Fruit fly (Drosophila melanogaster): ENCODE results near the gene CG4151.
A peak's percentile ranks its signal among the peaks of the same experiment; 100 is the strongest.

Gene CG4151

DNA sequence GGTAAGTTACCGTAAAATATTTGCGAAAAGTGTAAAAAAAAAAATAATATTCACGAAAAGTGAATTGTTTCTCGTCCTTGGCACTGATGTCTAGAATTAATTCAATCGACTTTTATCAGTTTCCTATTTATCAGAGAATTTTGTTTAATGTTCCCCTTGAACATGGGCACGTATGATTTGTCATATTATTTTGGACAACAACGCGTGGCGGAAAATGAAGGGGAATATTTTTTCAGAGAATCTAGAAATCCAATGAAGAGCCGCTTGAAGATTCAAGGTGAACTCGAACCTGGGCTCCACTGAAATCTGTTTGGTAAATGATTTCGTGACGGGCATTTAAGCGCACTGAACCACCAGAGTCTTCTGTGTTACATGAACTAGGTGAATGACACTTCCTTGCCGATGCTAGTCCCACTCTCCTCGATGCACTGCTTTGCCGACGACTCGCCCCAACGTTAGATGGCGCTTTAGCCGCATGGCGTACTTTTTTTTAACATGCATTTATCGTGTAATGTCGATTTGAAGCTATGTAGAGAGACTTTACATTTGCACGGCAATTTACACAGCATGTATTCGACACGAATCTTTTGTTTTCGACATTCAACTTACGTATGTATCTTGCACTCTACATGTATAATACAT is 23.1 kb downstream of the CG4151 start (continued):
- TF ChIP-seq dmrt11E (tag; optimal IDR thresholded peaks at IDR 0.05) (no peak), Jarid2 (GFP tag; optimal IDR thresholded peaks at IDR 0.05) (no peak), Six4 (GFP tag; optimal IDR thresholded peaks at IDR 0.05) (no peak), CG32532 (GFP tag; IDR thresholded peaks at IDR 0.05) (peak; percentile 43), gce (GFP tag; IDR thresholded peaks at IDR 0.05) (0 out of 3 replicates have a peak, but pooled peaks have one; percentile 4), Rfx (GFP tag; IDR thresholded peaks at IDR 0.05) (peak; percentile 55), MBD-R2 (GFP tag; IDR thresholded peaks at IDR 0.05) (peak; percentile 13; the same call in 1 of the 2 replicates), Bteb2 (GFP tag; optimal IDR thresholded peaks at IDR 0.05) (no peak), Sin3A (optimal IDR thresholded peaks at IDR 0.05) (no peak), CG7987 (GFP tag; optimal IDR thresholded peaks at IDR 0.05) (no peak), CG31365 (tag; optimal IDR thresholded peaks at IDR 0.05) (peak; percentile 97), caup (GFP tag; optimal IDR thresholded peaks at IDR 0.05; ENCODE audit: severe bottlenecking) (no peak), CG34224 (GFP tag; IDR thresholded peaks at IDR 0.05; ENCODE audit: partially characterized antibody) (peak; percentile 66; the same call in 2 of the 3 replicates), CG14860 (GFP tag; IDR thresholded peaks at IDR 0.05; ENCODE audit: partially characterized antibody) (peak; percentile 85), psq (GFP tag; optimal IDR thresholded peaks at IDR 0.05) (no peak), Awh (GFP tag; IDR thresholded peaks at IDR 0.05) (peak; percentile 20; the same call in 1 of the 2 replicates), CG34376 (GFP tag; optimal IDR thresholded peaks at IDR 0.05) (peak; percentile 98), CG6854 (GFP tag; optimal IDR thresholded peaks at IDR 0.05) (no peak), danr (GFP tag; IDR thresholded peaks at IDR 0.05) (no peak), Sox100B (GFP tag; optimal IDR thresholded peaks at IDR 0.05) (no peak), Hand (GFP tag; optimal IDR thresholded peaks at IDR 0.05) (no peak), Bgb (GFP tag; IDR thresholded peaks at IDR 0.05; ENCODE audit: partially characterized antibody) (peak; percentile 95), CG11398 (GFP tag; optimal IDR thresholded peaks at IDR 0.05) (no peak), dan (GFP tag; IDR thresholded peaks at IDR 0.05) (no peak), pzg (GFP tag; optimal IDR thresholded peaks at IDR 0.05) (no peak), CG3838 (GFP tag; optimal IDR thresholded peaks at IDR 0.05) (no peak), Drgx (GFP tag; IDR thresholded peaks at IDR 0.05) (no peak), cwo (GFP tag; optimal IDR thresholded peaks at IDR 0.05) (no peak), CG15696 (tag; optimal IDR thresholded peaks at IDR 0.05) (no peak), sna (GFP tag; IDR thresholded peaks at IDR 0.05; ENCODE audit: partially characterized antibody) (peak; percentile 79), Hmr (GFP tag; optimal IDR thresholded peaks at IDR 0.05) (no peak), zf30C (GFP tag; optimal IDR thresholded peaks at IDR 0.05) (no peak), Bdp1 (GFP tag; optimal IDR thresholded peaks at IDR 0.05) (peak; percentile 100), CG13424 (tag; optimal IDR thresholded peaks at IDR 0.05) (no peak), CG6813 (GFP tag; optimal IDR thresholded peaks at IDR 0.05) (peak; percentile 6), tin (GFP tag; optimal IDR thresholded peaks at IDR 0.05) (no peak), fru (optimal IDR thresholded peaks at IDR 0.05) (no peak), CG17612 (GFP tag; IDR thresholded peaks at IDR 0.05) (no peak), Lhr (GFP tag; optimal IDR thresholded peaks at IDR 0.05) (peak; percentile 10), prd (optimal IDR thresholded peaks at IDR 0.05) (no peak), prd (GFP tag; IDR thresholded peaks at IDR 0.05) (no peak), grn (GFP tag; optimal IDR thresholded peaks at IDR 0.05) (no peak), pita (GFP tag; optimal IDR thresholded peaks at IDR 0.05) (peak; percentile 23), CG1603 (tag; optimal IDR thresholded peaks at IDR 0.05) (no peak), Taf1 (GFP tag; IDR thresholded peaks at IDR 0.05) (no peak), jigr1 (GFP tag; IDR thresholded peaks at IDR 0.05) (no peak), CG4707 (GFP tag; optimal IDR thresholded peaks at IDR 0.05) (no peak), CG11723 (GFP tag; optimal IDR thresholded peaks at IDR 0.05) (no peak), Sry-δ (GFP tag; optimal IDR thresholded peaks at IDR 0.05) (no peak), br (optimal IDR thresholded peaks at IDR 0.05) (no peak), ap (GFP tag; IDR thresholded peaks at IDR 0.05) (no peak)

Data from whole organism, embryonic.